Worm (Caenorhabditis elegans) whole organism, early embryonic: ENCODE measurements around the gene T13A10.64.

Experiments used
- B0310.2 ChIP-seq: sonication (generic microtip); optimal IDR thresholded peaks from 2 replicates; lab custom pipeline; 2016; ENCODE audit warnings: mild to moderate bottlenecking, missing genetic modification characterization, missing compliant biosample characterization
- F13C5.2 ChIP-seq: sonication (generic microtip); optimal IDR thresholded peaks from 2 replicates; lab custom pipeline; 2017; ENCODE audit warnings: mild to moderate bottlenecking, missing genetic modification characterization, inconsistent platforms, missing compliant biosample characterization
- aly-1 ChIP-seq: sonication (generic microtip); optimal IDR thresholded peaks from 2 replicates; lab custom pipeline; 2016; ENCODE audit warnings: missing genetic modification characterization, missing compliant biosample characterization
- ama-1 ChIP-seq: fragments of 150-350 bp; optimal IDR thresholded peaks from 2 replicates; lab custom pipeline; 2014
- ceh-13 ChIP-seq: fragments of 200-800 bp; sonication (Bioruptor generic); optimal IDR thresholded peaks from 2 replicates; lab custom pipeline; 2018; ENCODE audit warnings: mild to moderate bottlenecking, missing genetic modification characterization, missing compliant biosample characterization
- ceh-36 ChIP-seq: sonication (generic microtip); optimal IDR thresholded peaks from 2 replicates; lab custom pipeline; 2016; ENCODE audit warnings: missing genetic modification characterization, inconsistent platforms, missing compliant biosample characterization
- ets-7 ChIP-seq: sonication (generic microtip); optimal IDR thresholded peaks from 2 replicates; lab custom pipeline; 2016; ENCODE audit warnings: missing genotype, missing genetic modification characterization, missing compliant biosample characterization
- flt-1 ChIP-seq: fragments of 200-800 bp; sonication (Bioruptor generic); IDR thresholded peaks from 2 replicates; pipeline ENCODE4 v1.3.6; 2022; ENCODE audit warnings: missing genetic modification characterization, missing compliant biosample characterization
- hmbx-1 ChIP-seq: sonication (generic microtip); optimal IDR thresholded peaks from 2 replicates; lab custom pipeline; 2016; ENCODE audit warnings: mild to moderate bottlenecking, missing genetic modification characterization, missing compliant biosample characterization
- hmg-4 ChIP-seq: fragments of 200-800 bp; sonication (Bioruptor generic); optimal IDR thresholded peaks from 2 replicates; lab custom pipeline; 2018; ENCODE audit warnings: mild to moderate bottlenecking, missing genetic modification characterization, missing compliant biosample characterization
- hnd-1 ChIP-seq: sonication (generic microtip); optimal IDR thresholded peaks from 2 replicates; lab custom pipeline; 2016; ENCODE audit warnings: missing genetic modification characterization, missing compliant biosample characterization
- pes-1 ChIP-seq: fragments of 200-800 bp; sonication (Bioruptor generic); IDR thresholded peaks from 2 replicates; pipeline ENCODE4 v1.3.6; 2022; ENCODE audit warnings: missing genetic modification reagents, missing genetic modification characterization, missing compliant biosample characterization
- scrt-1 ChIP-seq: fragments of 200-800 bp; sonication (Bioruptor generic); IDR thresholded peaks from 2 replicates; pipeline ENCODE4 v1.3.6; 2022; ENCODE audit warnings: missing genetic modification characterization, missing compliant biosample characterization
- sea-1 ChIP-seq: fragments of 200-800 bp; sonication (Bioruptor generic); conservative IDR thresholded peaks from 2 replicates; pipeline ENCODE4 v1.3.6; 2022; ENCODE audit warnings: missing genetic modification characterization, missing compliant biosample characterization
- tbx-11 ChIP-seq: fragments of 200-800 bp; sonication (Bioruptor generic); IDR thresholded peaks from 2 replicates; pipeline ENCODE4 v1.3.6; 2022; ENCODE audit warnings: missing genetic modification characterization, missing compliant biosample characterization
- tbx-37 ChIP-seq: fragments of 200-800 bp; sonication (Bioruptor generic); conservative IDR thresholded peaks from 2 replicates; pipeline ENCODE4 v1.3.6; 2022; ENCODE audit warnings: missing genetic modification reagents, missing genetic modification characterization, missing compliant biosample characterization
- tra-4 ChIP-seq: sonication (generic microtip); optimal IDR thresholded peaks from 2 replicates; lab custom pipeline; 2017; ENCODE audit warnings: missing genetic modification characterization, missing compliant biosample characterization

The T13A10.64 gene

ce11 chrIV:6217503-6217902, 37.2 kb upstream of the T13A10.64 start:
- TF ChIP-seq ceh-13 (GFP tag; lab: Kevin White, UChicago): no peak
- no peak for TF ChIP-seq tra-4 (tag; lab: Kevin White, UChicago)
- TF ChIP-seq ets-7: no peak
- no peak for TF ChIP-seq ama-1 (lab: Kevin White, UChicago)
- no peak for TF ChIP-seq flt-1 (GFP tag; lab: Robert Waterston, UW)
- TF ChIP-seq pes-1: no peak
- no peak for TF ChIP-seq aly-1 (tag; lab: Kevin White, UChicago)
- TF ChIP-seq F13C5.2: no peak
- no peak for TF ChIP-seq tbx-11
- no peak for TF ChIP-seq B0310.2 (tag; lab: Kevin White, UChicago)
- TF ChIP-seq sea-1: no peak
- TF ChIP-seq hmg-4 (GFP tag; lab: Kevin White, UChicago): no peak
- TF ChIP-seq scrt-1: no peak

- no peak for TF ChIP-seq hnd-1 (tag; lab: Kevin White, UChicago)
These were observed 35.3 kb upstream of the T13A10.64 start, which contains the start of gene C49A9.4 for ce11 chrIV:6219429-6219828. Gene C49A9.4, plus strand, starts transcription at chrIV:6219693.

- TF ChIP-seq hnd-1 (tag; lab: Kevin White, UChicago) (no peak), sea-1 (no peak), B0310.2 (tag; lab: Kevin White, UChicago) (no peak), tra-4 (tag; lab: Kevin White, UChicago) (no peak), ceh-13 (GFP tag; lab: Kevin White, UChicago) (no peak), tbx-11 (no peak), ama-1 (lab: Kevin White, UChicago) (no peak), tbx-37 (GFP tag; lab: Robert Waterston, UW) (no peak), F13C5.2 (no peak)
These were observed 32.9 kb upstream of the T13A10.64 start, which contains the start of gene C49A9.3 for ce11 chrIV:6221878-6222277. Gene C49A9.3, plus strand, starts transcription at chrIV:6222089.

- TF ChIP-seq hmg-4 (GFP tag; lab: Kevin White, UChicago) (no peak), ceh-13 (GFP tag; lab: Kevin White, UChicago) (no peak), hnd-1 (tag; lab: Kevin White, UChicago) (no peak)
These were observed 29.6 kb upstream of the T13A10.64 start, which contains the start of gene C49A9.2 for ce11 chrIV:6225143-6225542. Gene C49A9.2, plus strand, starts transcription at chrIV:6225443.

ce11 chrIV:6227974-6228373, 26.8 kb upstream of the T13A10.64 start, which contains the start of gene C49A9.1:
Gene C49A9.1, plus strand, starts transcription at chrIV:6228190.
- no peak for TF ChIP-seq scrt-1
- TF ChIP-seq tra-4 (tag; lab: Kevin White, UChicago): no peak
- TF ChIP-seq tbx-37 (GFP tag; lab: Robert Waterston, UW): no peak
- no peak for TF ChIP-seq flt-1 (GFP tag; lab: Robert Waterston, UW)
- no peak for TF ChIP-seq sea-1

- TF ChIP-seq aly-1 (tag; lab: Kevin White, UChicago) (no peak), tra-4 (tag; lab: Kevin White, UChicago) (no peak), ceh-36 (tag; lab: Kevin White, UChicago) (no peak), ama-1 (lab: Kevin White, UChicago) (no peak), hmg-4 (GFP tag; lab: Kevin White, UChicago) (no peak), flt-1 (GFP tag; lab: Robert Waterston, UW) (no peak), tbx-11 (no peak), hmbx-1 (tag; lab: Kevin White, UChicago) (no peak), ets-7 (no peak), B0310.2 (tag; lab: Kevin White, UChicago) (no peak), ceh-13 (GFP tag; lab: Kevin White, UChicago) (no peak), tbx-37 (GFP tag; lab: Robert Waterston, UW) (no peak)
These were observed 24.1 kb upstream of the T13A10.64 start, which contains the start of gene F58F9.4 for ce11 chrIV:6230560-6231073. Gene F58F9.4, plus strand, starts transcription at chrIV:6231023.

ce11 chrIV:6232769-6233290, 21.9 kb upstream of the T13A10.64 start, which contains the start of gene F58F9.3:
Gene F58F9.3, plus strand, starts transcription at chrIV:6233240.
- TF ChIP-seq ama-1 (lab: Kevin White, UChicago) (no peak), B0310.2 (tag; lab: Kevin White, UChicago) (no peak), scrt-1 (no peak), tbx-37 (GFP tag; lab: Robert Waterston, UW) (no peak), F13C5.2 (no peak), ets-7 (no peak), tbx-11 (no peak), flt-1 (GFP tag; lab: Robert Waterston, UW) (no peak), hmg-4 (GFP tag; lab: Kevin White, UChicago) (no peak)

ce11 chrIV:6237508-6238227, 17.1 kb upstream of the T13A10.64 start, which contains the start of the genes F58F9.6 and F58F9.8:
Gene F58F9.6, minus strand, starts transcription at chrIV:6237608.
Gene F58F9.8, plus strand, starts transcription at chrIV:6238177.
- TF ChIP-seq pes-1 (no peak), aly-1 (tag; lab: Kevin White, UChicago) (no peak), ets-7 (no peak)
